Worm (Caenorhabditis elegans) whole organism, young adult: Measurements from ENCODE around the gene R148.8.

Experiments
- B0019.2 ChIP-seq: fragments of 200-800 bp; sonication (Bioruptor generic); conservative IDR thresholded peaks from 2 replicates; pipeline ENCODE4 v1.3.6; 2022; ENCODE audit warnings: missing genetic modification reagents, missing genetic modification characterization, missing compliant biosample characterization
- B0035.1 ChIP-seq: sonication (generic microtip); optimal IDR thresholded peaks from 2 replicates; lab custom pipeline; 2016; ENCODE audit warnings: missing genetic modification characterization, mild to moderate bottlenecking, missing compliant biosample characterization, missing genotype, missing genetic modification reagents
- B0261.1 ChIP-seq: sonication (generic microtip); optimal IDR thresholded peaks from 2 replicates; lab custom pipeline; 2016; ENCODE audit warnings: mild to moderate bottlenecking, missing genetic modification characterization, moderate library complexity, missing compliant biosample characterization
- C06A6.2 ChIP-seq: fragments of 200-800 bp; sonication (Bioruptor generic); conservative IDR thresholded peaks from 2 replicates; pipeline ENCODE4 v1.3.6; 2022; ENCODE audit warnings: missing genetic modification characterization, missing compliant biosample characterization
- C17E4.6 ChIP-seq: fragments of 200-800 bp; sonication (Bioruptor generic); IDR thresholded peaks from 2 replicates; pipeline ENCODE4 v1.3.6; 2022; ENCODE audit warnings: missing genetic modification reagents, missing genetic modification characterization, missing compliant biosample characterization
- F23B12.7 ChIP-seq: sonication (generic microtip); optimal IDR thresholded peaks from 2 replicates; lab custom pipeline; 2017; ENCODE audit warnings: missing genetic modification characterization, mild to moderate bottlenecking, missing compliant biosample characterization, antibody characterized with exemption, moderate library complexity; ENCODE audit not compliant: insufficient read depth
- F49E8.2 ChIP-seq: sonication (generic microtip); optimal IDR thresholded peaks from 3 replicates; lab custom pipeline; 2017; ENCODE audit warnings: missing genetic modification characterization, mild to moderate bottlenecking, missing compliant biosample characterization, antibody characterized with exemption, moderate library complexity; ENCODE audit not compliant: insufficient read depth
- F57C9.4 ChIP-seq: sonication (generic microtip); optimal IDR thresholded peaks from 2 replicates; lab custom pipeline; 2017; ENCODE audit warnings: mild to moderate bottlenecking, missing genetic modification characterization, missing compliant biosample characterization
- K11D2.4 ChIP-seq: fragments of 200-800 bp; sonication (Bioruptor generic); IDR thresholded peaks from 2 replicates; pipeline ENCODE4 v1.3.6; 2022; ENCODE audit warnings: missing genetic modification reagents, missing genetic modification characterization, missing compliant biosample characterization
- akir-1 ChIP-seq: fragments of 200-800 bp; sonication (Bioruptor generic); optimal IDR thresholded peaks from 2 replicates; lab custom pipeline; 2018; ENCODE audit warnings: mild to moderate bottlenecking, missing genetic modification characterization, moderate library complexity, missing compliant biosample characterization
- ama-1 ChIP-seq, 3 experiments: fragments of 150-350 bp in 1 of 3; sonication (generic microtip) in 2 of 3; optimal IDR thresholded peaks; 2 replicates each; lab custom pipeline; 2014 to 2018; ENCODE audit warnings: missing biosample characterization in 2 of 3, missing genetic modification characterization in 2 of 3, missing genetic modification reagents in 2 of 3
- aptf-2 ChIP-seq: fragments of 200-800 bp; sonication (Bioruptor generic); conservative IDR thresholded peaks from 2 replicates; pipeline ENCODE4 v1.3.6; 2022; ENCODE audit warnings: missing genetic modification reagents, missing genetic modification characterization, missing compliant biosample characterization
- attf-3 ChIP-seq: fragments of 200-800 bp; sonication (Bioruptor generic); conservative IDR thresholded peaks from 2 replicates; pipeline ENCODE4 v1.3.6; 2022; ENCODE audit warnings: missing genetic modification reagents, missing genetic modification characterization, missing compliant biosample characterization
- bed-1 ChIP-seq: fragments of 200-800 bp; sonication (Bioruptor generic); IDR thresholded peaks from 2 replicates; pipeline ENCODE4 v1.3.6; 2022; ENCODE audit warnings: missing genetic modification reagents, missing genetic modification characterization, missing compliant biosample characterization
- bed-2 ChIP-seq: fragments of 200-800 bp; sonication (Bioruptor generic); IDR thresholded peaks from 2 replicates; pipeline ENCODE4 v1.3.6; 2022; ENCODE audit warnings: missing genetic modification reagents, missing genetic modification characterization, missing compliant biosample characterization
- ccch-3 ChIP-seq: fragments of 200-800 bp; sonication (Bioruptor generic); optimal IDR thresholded peaks from 2 replicates; lab custom pipeline; 2018; ENCODE audit warnings: mild to moderate bottlenecking, missing genetic modification characterization, missing compliant biosample characterization
- ceh-100 ChIP-seq: fragments of 200-800 bp; sonication (Bioruptor generic); IDR thresholded peaks from 2 replicates; pipeline ENCODE4 v1.3.6; 2022; ENCODE audit warnings: missing genetic modification reagents, missing genetic modification characterization, missing compliant biosample characterization
- ceh-27 ChIP-seq: fragments of 200-800 bp; sonication (Bioruptor generic); optimal IDR thresholded peaks from 2 replicates; lab custom pipeline; 2018; ENCODE audit warnings: mild to moderate bottlenecking, missing genetic modification characterization, moderate library complexity, missing compliant biosample characterization
- chd-7 ChIP-seq: sonication (generic microtip); optimal IDR thresholded peaks from 2 replicates; lab custom pipeline; 2016; ENCODE audit warnings: mild to moderate bottlenecking, missing genetic modification characterization, moderate library complexity, missing compliant biosample characterization
- dox-1 ChIP-seq: fragments of 200-800 bp; sonication (Bioruptor generic); IDR thresholded peaks from 2 replicates; pipeline ENCODE4 v1.3.6; 2022; ENCODE audit warnings: missing genetic modification reagents, missing genetic modification characterization, missing compliant biosample characterization
- dpff-1 ChIP-seq: sonication (generic microtip); optimal IDR thresholded peaks from 2 replicates; lab custom pipeline; 2017; ENCODE audit warnings: mild to moderate bottlenecking, missing genetic modification characterization, missing compliant biosample characterization
- dpl-1 ChIP-seq: fragments of 150-350 bp; optimal IDR thresholded peaks from 2 replicates; lab custom pipeline; 2014; ENCODE audit warnings: missing biosample characterization, missing genetic modification reagents, missing genetic modification characterization
- egl-44 ChIP-seq: fragments of 200-800 bp; sonication (Bioruptor generic); IDR thresholded peaks from 2 replicates; pipeline ENCODE4 v1.3.6; 2022; ENCODE audit warnings: missing genetic modification reagents, missing genetic modification characterization, missing compliant biosample characterization
- egrh-3 ChIP-seq: fragments of 200-800 bp; sonication (Bioruptor generic); IDR thresholded peaks from 2 replicates; pipeline ENCODE4 v1.3.6; 2022; ENCODE audit warnings: missing genetic modification reagents, missing genetic modification characterization, missing compliant biosample characterization
- ets-4 ChIP-seq: fragments of 200-800 bp; sonication (Bioruptor generic); optimal IDR thresholded peaks from 2 replicates; lab custom pipeline; 2018; ENCODE audit warnings: mild to moderate bottlenecking, missing genetic modification characterization, missing compliant biosample characterization
- hmg-1.2 ChIP-seq: fragments of 200-800 bp; sonication (Bioruptor generic); IDR thresholded peaks from 2 replicates; pipeline ENCODE4 v1.3.6; 2022; ENCODE audit warnings: missing genetic modification reagents, missing genetic modification characterization, missing compliant biosample characterization
- lag-1 ChIP-seq: fragments of 200-800 bp; sonication (Bioruptor generic); IDR thresholded peaks from 2 replicates; pipeline ENCODE4 v1.3.6; 2022; ENCODE audit warnings: missing genetic modification reagents, missing genetic modification characterization, missing compliant biosample characterization
- let-607 ChIP-seq, 2 experiments: fragments of 200-800 bp in 1 of 2; sonication (Bioruptor generic) in 1 of 2; sonication (generic microtip) in 1 of 2; optimal IDR thresholded peaks; 2 replicates each; lab custom pipeline; 2016 to 2018; ENCODE audit warnings: mild to moderate bottlenecking in 2 of 2, missing compliant biosample characterization in 2 of 2, missing genetic modification characterization in 2 of 2, moderate library complexity in 2 of 2, missing genotype in 1 of 2
- lin-35 ChIP-seq, 3 experiments: fragments of 150-350 bp in 2 of 3; sonication (generic microtip) in 1 of 3; optimal IDR thresholded peaks; 2 replicates each; lab custom pipeline; 2014 to 2018; ENCODE audit warnings: missing biosample characterization in 3 of 3, missing genetic modification characterization in 3 of 3, missing genetic modification reagents in 3 of 3
- lir-1 ChIP-seq: fragments of 200-800 bp; sonication (Bioruptor generic); conservative IDR thresholded peaks from 2 replicates; pipeline ENCODE4 v1.3.6; 2022; ENCODE audit warnings: missing genetic modification reagents, missing genetic modification characterization, missing compliant biosample characterization
- madf-10 ChIP-seq: sonication (generic microtip); optimal IDR thresholded peaks from 2 replicates; lab custom pipeline; 2016; ENCODE audit warnings: mild to moderate bottlenecking, missing genetic modification characterization, missing compliant biosample characterization
- mcd-1 ChIP-seq: fragments of 200-800 bp; sonication (Bioruptor generic); IDR thresholded peaks from 2 replicates; pipeline ENCODE4 v1.3.6; 2022; ENCODE audit warnings: missing genetic modification reagents, missing genetic modification characterization, missing compliant biosample characterization
- mel-28 ChIP-seq: sonication (generic microtip); optimal IDR thresholded peaks from 2 replicates; lab custom pipeline; 2016; ENCODE audit warnings: borderline replicate concordance, mild to moderate bottlenecking, missing genetic modification characterization, missing compliant biosample characterization
- nfya-2 ChIP-seq: fragments of 200-800 bp; sonication (Bioruptor generic); IDR thresholded peaks from 2 replicates; pipeline ENCODE4 v1.3.6; 2022; ENCODE audit warnings: missing genetic modification reagents, missing genetic modification characterization, missing compliant biosample characterization
- nfyb-1 ChIP-seq: fragments of 200-800 bp; sonication (Bioruptor generic); IDR thresholded peaks from 2 replicates; pipeline ENCODE4 v1.3.6; 2022; ENCODE audit warnings: missing genetic modification reagents, missing genetic modification characterization, missing compliant biosample characterization
- nhr-27 ChIP-seq: fragments of 200-800 bp; sonication (Bioruptor generic); optimal IDR thresholded peaks from 2 replicates; lab custom pipeline; 2018; ENCODE audit warnings: mild to moderate bottlenecking, missing genetic modification characterization, moderate library complexity, missing compliant biosample characterization
- pha-4 ChIP-seq: fragments of 150-350 bp; sonication (generic microtip); optimal IDR thresholded peaks from 2 replicates; lab custom pipeline; 2014; ENCODE audit warnings: missing biosample characterization, missing genetic modification reagents, missing genetic modification characterization
- snpc-3.4 ChIP-seq: sonication (generic microtip); optimal IDR thresholded peaks from 2 replicates; lab custom pipeline; 2017; ENCODE audit warnings: missing genetic modification characterization, mild to moderate bottlenecking, missing compliant biosample characterization, antibody characterized with exemption, moderate library complexity, missing genotype, missing genetic modification reagents
- snpc-4 ChIP-seq, 5 experiments: fragments of 150-350 bp in 1 of 5; sonication (generic microtip) in 4 of 5; optimal IDR thresholded peaks; 2 replicates each; lab custom pipeline; 2014 to 2018; ENCODE audit warnings: missing genetic modification characterization in 5 of 5, missing biosample characterization in 3 of 5, antibody characterized with exemption in 2 of 5, mild to moderate bottlenecking in 2 of 5, missing compliant biosample characterization in 2 of 5, missing genotype in 2 of 5, moderate library complexity in 2 of 5, missing genetic modification reagents in 1 of 5
- xnd-1 ChIP-seq: sonication (generic microtip); optimal IDR thresholded peaks from 2 replicates; lab custom pipeline; 2016; ENCODE audit warnings: missing genotype, missing genetic modification reagents, missing genetic modification characterization, missing compliant biosample characterization
- zim-3 ChIP-seq: sonication (generic microtip); optimal IDR thresholded peaks from 2 replicates; lab custom pipeline; 2017; ENCODE audit warnings: mild to moderate bottlenecking, missing genetic modification characterization, moderate library complexity, missing compliant biosample characterization
- ztf-18 ChIP-seq: sonication (generic microtip); optimal IDR thresholded peaks from 2 replicates; lab custom pipeline; 2016; ENCODE audit warnings: missing genotype, mild to moderate bottlenecking, missing genetic modification characterization, missing compliant biosample characterization
- ztf-26 ChIP-seq: sonication (generic microtip); optimal IDR thresholded peaks from 2 replicates; lab custom pipeline; 2017; ENCODE audit warnings: missing genetic modification characterization, missing compliant biosample characterization
- ztf-3 ChIP-seq: fragments of 200-800 bp; sonication (Bioruptor generic); optimal IDR thresholded peaks from 2 replicates; lab custom pipeline; 2018; ENCODE audit warnings: mild to moderate bottlenecking, missing genetic modification characterization, missing compliant biosample characterization

The R148.8 gene

ce11 chrIII:3171382-3171781 lies 19.9 kb upstream of the R148.8 start, which contains the start of gene R148.4 (continued):
- TF ChIP-seq ceh-100 (GFP tag; lab: Robert Waterston, UW) (no peak), lir-1 (GFP tag; lab: Robert Waterston, UW) (no peak; the same call in 1 of the 2 replicates), akir-1 (GFP tag; lab: Kevin White, UChicago) (no peak), ets-4 (no peak), mcd-1 (GFP tag; lab: Robert Waterston, UW) (peak; percentile 63), F23B12.7 (tag; lab: Kevin White, UChicago) (no peak), ama-1 (optimal IDR thresholded peaks at IDR 0.05; lab: Kevin White, UChicago) (no peak), ama-1 (GFP tag; optimal IDR thresholded peaks at IDR 0.05; lab: Kevin White, UChicago) (no peak), nfya-2 (no peak), F57C9.4 (tag; lab: Kevin White, UChicago) (no peak), ccch-3 (GFP tag; lab: Kevin White, UChicago) (no peak), ztf-3 (GFP tag; lab: Kevin White, UChicago) (no peak), attf-3 (GFP tag; lab: Robert Waterston, UW) (no peak), zim-3 (tag; lab: Kevin White, UChicago) (no peak), dpff-1 (tag; lab: Kevin White, UChicago) (no peak), B0035.1 (tag; lab: Kevin White, UChicago) (no peak), B0261.1 (tag; lab: Kevin White, UChicago) (no peak), C06A6.2 (GFP tag; lab: Robert Waterston, UW) (no peak), dpl-1 (GFP tag; lab: Kevin White, UChicago) (peak; percentile 51), snpc-3.4 (tag; lab: Kevin White, UChicago) (peak; percentile 58), egrh-3 (GFP tag; lab: Robert Waterston, UW) (no peak), bed-2 (no peak), xnd-1 (tag; lab: Kevin White, UChicago) (peak; percentile 96), nhr-27 (no peak), bed-1 (GFP tag; lab: Robert Waterston, UW) (no peak), madf-10 (tag; lab: Kevin White, UChicago) (no peak), ztf-18 (tag; lab: Kevin White, UChicago) (peak; percentile 52)

ce11 chrIII:3174985-3175384 lies 16.3 kb upstream of the R148.8 start, which contains the start of gene R148.3:
Gene R148.3, plus strand, starts transcription at chrIII:3175331.
- TF ChIP-seq mcd-1 (GFP tag; lab: Robert Waterston, UW) (peak; percentile 58), mel-28 (tag; lab: Kevin White, UChicago) (no peak), dox-1 (GFP tag; lab: Robert Waterston, UW) (peak; percentile 28; the same call in 1 of the 2 replicates), B0019.2 (0 out of 2 replicates have a peak, but pooled peaks have one; percentile 30), lin-35 (GFP tag; optimal IDR thresholded peaks at IDR 0.05; lab: Kevin White, UChicago) (peak in 1 of 3 experiments; percentile 28), ztf-26 (tag; lab: Kevin White, UChicago) (no peak), egl-44 (GFP tag; lab: Robert Waterston, UW) (no peak), lag-1 (no peak), ztf-3 (GFP tag; lab: Kevin White, UChicago) (no peak), let-607 (tag; optimal IDR thresholded peaks at IDR 0.05; lab: Kevin White, UChicago) (peak; percentile 92 to 96), ztf-18 (tag; lab: Kevin White, UChicago) (peak; percentile 73), snpc-4 (GFP tag; optimal IDR thresholded peaks at IDR 0.05; lab: Kevin White, UChicago) (no peak), snpc-4 (tag; optimal IDR thresholded peaks at IDR 0.05; lab: Kevin White, UChicago) (peak in 2 of 4 experiments; percentile 22 to 29), hmg-1.2 (GFP tag; lab: Robert Waterston, UW) (peak; percentile 31; the same call in 1 of the 2 replicates), aptf-2 (GFP tag; lab: Robert Waterston, UW) (no peak), F49E8.2 (peak; percentile 41), nfyb-1 (GFP tag; lab: Robert Waterston, UW) (0 out of 2 replicates have a peak, but pooled peaks have one; percentile 30), C17E4.6 (no peak), K11D2.4 (0 out of 2 replicates have a peak, but pooled peaks have one; percentile 16), pha-4 (no peak), ceh-27 (GFP tag; lab: Kevin White, UChicago) (no peak), chd-7 (tag; lab: Kevin White, UChicago) (no peak), madf-10 (tag; lab: Kevin White, UChicago) (no peak), snpc-3.4 (tag; lab: Kevin White, UChicago) (peak; percentile 48)
